Fruit fly (Drosophila melanogaster) whole organism, embryonic: ENCODE data around the gene drongo.

Source experiments
- Atf-2 ChIP-seq: fragments of 200-800 bp; sonication (Bioruptor generic); optimal IDR thresholded peaks from 2 replicates; lab custom pipeline; 2016; ENCODE audit warnings: missing biosample characterization, missing genetic modification characterization
- Bdp1 ChIP-seq: fragments of 200-800 bp; sonication (Bioruptor generic); optimal IDR thresholded peaks from 3 replicates; lab custom pipeline; 2016; ENCODE audit warnings: missing biosample characterization, missing genetic modification characterization
- BtbVII ChIP-seq: fragments of 200-800 bp; sonication (Bioruptor generic); optimal IDR thresholded peaks from 3 replicates; lab custom pipeline; 2017; ENCODE audit warnings: missing biosample characterization, mild to moderate bottlenecking, missing genetic modification characterization
- CG12942 ChIP-seq: fragments of 200-800 bp; sonication (Bioruptor generic); optimal IDR thresholded peaks from 3 replicates; lab custom pipeline; 2016; ENCODE audit warnings: missing biosample characterization, missing genetic modification characterization
- CG1529 ChIP-seq: fragments of 200-800 bp; sonication (Bioruptor generic); optimal IDR thresholded peaks from 3 replicates; lab custom pipeline; 2018; ENCODE audit warnings: missing biosample characterization, missing genetic modification characterization
- CG17385 ChIP-seq: fragments of 200-800 bp; sonication (Bioruptor generic); optimal IDR thresholded peaks from 3 replicates; lab custom pipeline; 2018; ENCODE audit warnings: missing biosample characterization, mild to moderate bottlenecking, missing genetic modification characterization
- CG17612 ChIP-seq: fragments of 200-800 bp; sonication (Bioruptor generic); IDR thresholded peaks from 2 replicates; pipeline ENCODE4 v1.3.6; 2022; ENCODE audit warnings: missing biosample characterization, missing genetic modification characterization
- CG17912 ChIP-seq: fragments of 200-800 bp; sonication (Bioruptor generic); optimal IDR thresholded peaks from 2 replicates; lab custom pipeline; 2018; ENCODE audit warnings: missing biosample characterization, mild to moderate bottlenecking, missing genetic modification characterization
- CG31365 ChIP-seq: fragments of 200-800 bp; sonication (Bioruptor generic); optimal IDR thresholded peaks from 2 replicates; lab custom pipeline; 2018; ENCODE audit warnings: missing biosample characterization, mild to moderate bottlenecking, missing genetic modification characterization
- CG3281 ChIP-seq: fragments of 200-800 bp; sonication (Bioruptor generic); optimal IDR thresholded peaks from 3 replicates; lab custom pipeline; 2017; ENCODE audit warnings: missing biosample characterization, mild to moderate bottlenecking, missing genetic modification characterization
- CG33213 ChIP-seq: fragments of 200-800 bp; sonication (Bioruptor generic); optimal IDR thresholded peaks from 3 replicates; lab custom pipeline; 2016; ENCODE audit warnings: missing biosample characterization, missing genetic modification characterization
- CG3847 ChIP-seq: fragments of 200-800 bp; sonication (Bioruptor generic); IDR thresholded peaks from 2 replicates; pipeline ENCODE4 v1.3.6; 2022; ENCODE audit warnings: missing biosample characterization, missing genetic modification characterization
- CG42726 ChIP-seq: fragments of 200-800 bp; sonication (Bioruptor generic); IDR thresholded peaks from 2 replicates; pipeline ENCODE4 v1.3.6; 2022; ENCODE audit warnings: missing biosample characterization, missing genetic modification characterization; ENCODE audit not compliant: partially characterized antibody
- CG4328 ChIP-seq: fragments of 200-800 bp; sonication (Bioruptor generic); optimal IDR thresholded peaks from 3 replicates; lab custom pipeline; 2017; ENCODE audit warnings: missing biosample characterization, missing genetic modification reagents, missing genetic modification characterization
- CG6813 ChIP-seq: fragments of 200-800 bp; sonication (Bioruptor generic); optimal IDR thresholded peaks from 2 replicates; lab custom pipeline; 2017; ENCODE audit warnings: missing biosample characterization, missing genetic modification characterization, mild to moderate bottlenecking, moderate library complexity, missing genetic modification reagents
- CG6854 ChIP-seq: fragments of 200-800 bp; sonication (Bioruptor generic); optimal IDR thresholded peaks from 3 replicates; lab custom pipeline; 2017; ENCODE audit warnings: missing biosample characterization, mild to moderate bottlenecking, missing genetic modification characterization
- CG7271 ChIP-seq: fragments of 200-800 bp; sonication (Bioruptor generic); optimal IDR thresholded peaks from 2 replicates; lab custom pipeline; 2018; ENCODE audit warnings: missing biosample characterization, mild to moderate bottlenecking, missing genetic modification characterization, moderate library complexity
- CG7839 ChIP-seq: fragments of 200-800 bp; sonication (Bioruptor generic); optimal IDR thresholded peaks from 3 replicates; lab custom pipeline; 2018; ENCODE audit warnings: missing biosample characterization, mild to moderate bottlenecking, missing genetic modification characterization, moderate library complexity
- CG8281 ChIP-seq: fragments of 200-800 bp; sonication (Bioruptor generic); optimal IDR thresholded peaks from 2 replicates; lab custom pipeline; 2018; ENCODE audit warnings: missing biosample characterization, mild to moderate bottlenecking, missing genetic modification characterization, moderate library complexity
- CG8290 ChIP-seq, 3 experiments: fragments of 200-800 bp; sonication (Bioruptor generic); optimal IDR thresholded peaks; 2 replicates each; lab custom pipeline; 2016 to 2019; ENCODE audit warnings: missing biosample characterization in 3 of 3, missing genetic modification characterization in 3 of 3, mild to moderate bottlenecking in 2 of 3, moderate library complexity in 1 of 3
- CG9932 ChIP-seq: fragments of 200-800 bp; sonication (Bioruptor generic); IDR thresholded peaks from 2 replicates; pipeline ENCODE4 v1.3.6; 2022; ENCODE audit warnings: missing biosample characterization, missing genetic modification characterization
- CTCF ChIP-seq: fragments of 200-800 bp; sonication (Bioruptor generic); optimal IDR thresholded peaks from 2 replicates; lab custom pipeline; 2017; ENCODE audit warnings: missing biosample characterization, mild to moderate bottlenecking, missing genetic modification characterization, moderate library complexity
- D19A ChIP-seq: fragments of 200-800 bp; optimal IDR thresholded peaks from 3 replicates; lab custom pipeline; 2019; ENCODE audit warnings: missing biosample characterization, mild to moderate bottlenecking, missing genetic modification characterization, moderate library complexity
- Fer1 ChIP-seq: fragments of 200-800 bp; sonication (Bioruptor generic); optimal IDR thresholded peaks from 2 replicates; lab custom pipeline; 2017; ENCODE audit warnings: missing biosample characterization, mild to moderate bottlenecking, missing genetic modification characterization
- HLHmδ ChIP-seq: fragments of 200-800 bp; sonication (Bioruptor generic); optimal IDR thresholded peaks from 2 replicates; lab custom pipeline; 2018; ENCODE audit warnings: missing biosample characterization, mild to moderate bottlenecking, missing genetic modification characterization, moderate library complexity
- Hmr ChIP-seq: fragments of 200-800 bp; sonication (Bioruptor generic); optimal IDR thresholded peaks from 3 replicates; lab custom pipeline; 2017; ENCODE audit warnings: mild to moderate bottlenecking, missing biosample characterization, missing genetic modification reagents, missing genetic modification characterization
- Hr3 ChIP-seq: fragments of 200-800 bp; sonication (Bioruptor generic); optimal IDR thresholded peaks from 3 replicates; lab custom pipeline; 2016; ENCODE audit warnings: missing biosample characterization, missing genetic modification characterization
- Hr39 ChIP-seq: fragments of >200 bp; optimal IDR thresholded peaks from 2 replicates; lab custom pipeline; 2017
- Meics ChIP-seq: fragments of 200-800 bp; sonication (Bioruptor generic); optimal IDR thresholded peaks from 2 replicates; lab custom pipeline; 2017; ENCODE audit warnings: missing biosample characterization, mild to moderate bottlenecking, missing genetic modification characterization
- Poxn ChIP-seq: fragments of 200-800 bp; sonication (Bioruptor generic); IDR thresholded peaks from 2 replicates; pipeline ENCODE4 v1.3.6; 2022; ENCODE audit warnings: missing biosample characterization, missing genetic modification characterization
- Six4 ChIP-seq: fragments of 200-800 bp; sonication (Bioruptor generic); optimal IDR thresholded peaks from 2 replicates; lab custom pipeline; 2016; ENCODE audit warnings: missing biosample characterization, missing genetic modification characterization
- crc ChIP-seq: fragments of 200-800 bp; sonication (Bioruptor generic); optimal IDR thresholded peaks from 2 replicates; lab custom pipeline; 2016; ENCODE audit warnings: missing biosample characterization, missing genetic modification characterization
- disco-r ChIP-seq: fragments of 200-800 bp; sonication (Bioruptor generic); optimal IDR thresholded peaks from 2 replicates; lab custom pipeline; 2016; ENCODE audit warnings: missing biosample characterization, missing genetic modification characterization
- fd64A ChIP-seq: fragments of 200-800 bp; sonication (Bioruptor generic); optimal IDR thresholded peaks from 3 replicates; lab custom pipeline; 2018; ENCODE audit warnings: missing biosample characterization, mild to moderate bottlenecking, missing genetic modification characterization
- grau ChIP-seq: fragments of 200-800 bp; optimal IDR thresholded peaks from 3 replicates; lab custom pipeline; 2019; ENCODE audit warnings: missing biosample characterization, mild to moderate bottlenecking, missing genetic modification characterization, moderate library complexity
- hbn ChIP-seq: fragments of 200-800 bp; sonication (Bioruptor generic); IDR thresholded peaks from 2 replicates; pipeline ENCODE4 v1.3.6; 2022; ENCODE audit warnings: missing biosample characterization, missing genetic modification characterization; ENCODE audit not compliant: partially characterized antibody
- hkb ChIP-seq, 2 experiments: fragments of 200-800 bp in 1 of 2; fragments of >200 bp in 1 of 2; sonication (Bioruptor generic) in 1 of 2; IDR thresholded peaks in 1 of 2; optimal IDR thresholded peaks in 1 of 2; 2 replicates each; pipeline versions ENCODE4 v1.3.6 to Lab custom; 2017 to 2022; ENCODE audit warnings: missing biosample characterization in 1 of 2, missing genetic modification characterization in 1 of 2
- hth ChIP-seq: fragments of >200 bp; optimal IDR thresholded peaks from 2 replicates; lab custom pipeline; 2017; ENCODE audit warnings: inconsistent platforms
- jing ChIP-seq: fragments of 200-800 bp; sonication (Bioruptor generic); optimal IDR thresholded peaks from 2 replicates; lab custom pipeline; 2018; ENCODE audit warnings: missing biosample characterization, mild to moderate bottlenecking, missing genetic modification characterization
- knrl ChIP-seq: fragments of 200-800 bp; sonication (Bioruptor generic); IDR thresholded peaks from 3 replicates; pipeline ENCODE4 v1.3.6; 2022; ENCODE audit warnings: missing biosample characterization, missing genetic modification characterization; ENCODE audit not compliant: partially characterized antibody
- lab ChIP-seq: fragments of 200-800 bp; sonication (Bioruptor generic); optimal IDR thresholded peaks from 3 replicates; lab custom pipeline; 2017; ENCODE audit warnings: missing biosample characterization, missing genetic modification characterization, mild to moderate bottlenecking, moderate library complexity, missing genetic modification reagents
- lmd ChIP-seq: fragments of 200-800 bp; sonication (Bioruptor generic); IDR thresholded peaks from 2 replicates; pipeline ENCODE4 v1.3.6; 2022; ENCODE audit warnings: missing biosample characterization, missing genetic modification characterization
- pros ChIP-seq: fragments of 200-800 bp; sonication (Bioruptor generic); optimal IDR thresholded peaks from 3 replicates; lab custom pipeline; 2019; ENCODE audit warnings: missing biosample characterization, mild to moderate bottlenecking, missing genetic modification characterization, moderate library complexity
- repo ChIP-seq: fragments of 200-800 bp; sonication (Bioruptor generic); optimal IDR thresholded peaks from 2 replicates; lab custom pipeline; 2016; ENCODE audit warnings: missing biosample characterization, missing genetic modification characterization
- salm ChIP-seq: fragments of 200-800 bp; sonication (Bioruptor generic); optimal IDR thresholded peaks from 2 replicates; lab custom pipeline; 2018; ENCODE audit warnings: missing biosample characterization, mild to moderate bottlenecking, missing genetic modification characterization
- sim ChIP-seq: fragments of 200-800 bp; sonication (Bioruptor generic); IDR thresholded peaks from 2 replicates; pipeline ENCODE4 v1.3.6; 2022; ENCODE audit warnings: missing biosample characterization, missing genetic modification characterization
- slbo ChIP-seq: fragments of 200-800 bp; sonication (Bioruptor generic); IDR thresholded peaks from 2 replicates; pipeline ENCODE4 v1.3.6; 2022; ENCODE audit warnings: missing biosample characterization, missing genetic modification characterization
- slou ChIP-seq: fragments of 200-800 bp; sonication (Bioruptor generic); optimal IDR thresholded peaks from 3 replicates; lab custom pipeline; 2016; ENCODE audit warnings: missing biosample characterization, missing genetic modification characterization
- tup ChIP-seq: fragments of 200-800 bp; sonication (Bioruptor generic); optimal IDR thresholded peaks from 2 replicates; lab custom pipeline; 2016; ENCODE audit warnings: missing biosample characterization, mild to moderate bottlenecking, missing genetic modification characterization, moderate library complexity
- wek ChIP-seq: fragments of 200-800 bp; sonication (Bioruptor generic); optimal IDR thresholded peaks from 3 replicates; lab custom pipeline; 2018; ENCODE audit warnings: missing biosample characterization, mild to moderate bottlenecking, missing genetic modification characterization, moderate library complexity
- wor ChIP-seq: fragments of 200-800 bp; sonication (Bioruptor generic); IDR thresholded peaks from 2 replicates; pipeline ENCODE4 v1.3.6; 2022; ENCODE audit warnings: missing biosample characterization, missing genetic modification characterization
- z ChIP-seq: fragments of 200-800 bp; sonication (Bioruptor generic); IDR thresholded peaks from 3 replicates; pipeline ENCODE4 v1.3.6; 2022; ENCODE audit warnings: missing biosample characterization, missing genetic modification characterization

Gene drongo

DNA sequence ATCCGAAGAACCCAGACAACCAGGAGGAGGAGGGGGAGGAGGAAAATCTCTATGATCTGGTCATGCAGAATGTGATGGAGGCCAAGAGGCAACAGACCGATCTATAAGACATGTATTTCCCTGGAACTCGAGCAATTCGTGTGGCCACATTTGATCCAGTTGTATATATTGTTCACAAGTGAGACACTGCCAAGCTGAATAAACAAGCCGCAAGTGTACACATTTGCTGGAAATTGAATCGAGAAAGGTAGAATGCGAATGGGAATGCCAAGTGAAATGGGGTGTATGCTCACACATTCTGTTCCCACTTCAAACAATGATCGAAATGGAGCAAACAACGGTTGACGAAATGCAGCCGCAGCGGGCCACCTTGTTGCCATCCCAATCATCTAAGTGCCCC, 5.1 kb upstream of the drongo start (continued):
- TF ChIP-seq fd64A (GFP tag; lab: Kevin White, UChicago) (peak; percentile 60), salm (tag; lab: Kevin White, UChicago) (no peak), CG6854 (peak; percentile 21), lab (GFP tag; lab: Kevin White, UChicago) (peak; percentile 73), CG17612 (GFP tag; lab: Robert Waterston, UW) (no peak), CG17385 (no peak), knrl (no peak), hth (lab: Kevin White, UChicago) (no peak), CG3847 (GFP tag; lab: Robert Waterston, UW) (no peak), CG8290 (GFP tag; optimal IDR thresholded peaks at IDR 0.05; lab: Kevin White, UChicago) (no peak), CG8290 (tag; optimal IDR thresholded peaks at IDR 0.05; lab: Kevin White, UChicago) (peak in 1 of 2 experiments; percentile 68), Hr3 (GFP tag; lab: Kevin White, UChicago) (no peak), Hr39 (lab: Kevin White, UChicago) (no peak), slou (GFP tag; lab: Kevin White, UChicago) (no peak), HLHmδ (GFP tag; lab: Kevin White, UChicago) (peak; percentile 74), CG33213 (GFP tag; lab: Kevin White, UChicago) (peak; percentile 3), Bdp1 (GFP tag; lab: Kevin White, UChicago) (no peak), repo (GFP tag; lab: Kevin White, UChicago) (no peak), hkb (optimal IDR thresholded peaks at IDR 0.05; lab: Kevin White, UChicago) (no peak), hkb (GFP tag; IDR thresholded peaks at IDR 0.05; lab: Robert Waterston, UW) (peak; percentile 64; the same call in 1 of the 2 replicates), CG7839 (no peak), CG7271 (tag; lab: Kevin White, UChicago) (no peak), sim (GFP tag; lab: Robert Waterston, UW) (0 out of 2 replicates have a peak, but pooled peaks have one; percentile 24), CG8281 (no peak), CG31365 (tag; lab: Kevin White, UChicago) (peak; percentile 30), Atf-2 (GFP tag; lab: Kevin White, UChicago) (no peak), wor (GFP tag; lab: Robert Waterston, UW) (no peak), CG6813 (peak; percentile 62), CG1529 (no peak), CG9932 (GFP tag; lab: Robert Waterston, UW) (no peak), BtbVII (GFP tag; lab: Kevin White, UChicago) (peak; percentile 15), crc (GFP tag; lab: Kevin White, UChicago) (no peak), pros (GFP tag; lab: Kevin White, UChicago) (no peak), Fer1 (peak; percentile 46), grau (no peak), disco-r (GFP tag; lab: Kevin White, UChicago) (no peak), slbo (GFP tag; lab: Robert Waterston, UW) (no peak), Hmr (GFP tag; lab: Kevin White, UChicago) (peak; percentile 14), wek (GFP tag; lab: Kevin White, UChicago) (peak; percentile 25), hbn (no peak), CG17912 (GFP tag; lab: Kevin White, UChicago) (no peak), Meics (GFP tag; lab: Kevin White, UChicago) (peak; percentile 21), CG4328 (GFP tag; lab: Kevin White, UChicago) (peak; percentile 52), Six4 (no peak), tup (GFP tag; lab: Kevin White, UChicago) (no peak), jing (no peak), Poxn (no peak), z (GFP tag; lab: Robert Waterston, UW) (no peak), CG42726 (GFP tag; lab: Robert Waterston, UW) (no peak), CG12942 (GFP tag; lab: Kevin White, UChicago) (no peak), lmd (GFP tag; lab: Robert Waterston, UW) (no peak), CG3281 (GFP tag; lab: Kevin White, UChicago) (peak; percentile 29), D19A (tag; lab: Kevin White, UChicago) (no peak), CTCF (no peak)
